Worm (Caenorhabditis elegans): ENCODE results near the gene daf-4.
A peak's percentile ranks its signal among the peaks of the same experiment; 100 is the strongest.

Gene daf-4

ce11 chrIII:5663521-5663920, 38.6 kb downstream of the daf-4 start:
- TF ChIP-seq ZK185.1 (tag; optimal IDR thresholded peaks at IDR 0.05; ENCODE audit: poor library complexity, severe bottlenecking), result no peak
- TF ChIP-seq nfyb-1 (GFP tag; IDR thresholded peaks at IDR 0.05), result no peak
- TF ChIP-seq madf-3 (GFP tag; IDR thresholded peaks at IDR 0.05), result peak; percentile 56; the same call in 1 of the 2 replicates
- TF ChIP-seq mel-28 (tag; optimal IDR thresholded peaks at IDR 0.05; ENCODE audit: borderline replicate concordance), result no peak
- no peak for TF ChIP-seq akir-1 (GFP tag; optimal IDR thresholded peaks at IDR 0.05)
- no peak for TF ChIP-seq aptf-3 (GFP tag; IDR thresholded peaks at IDR 0.05)
- no peak for TF ChIP-seq F10E7.11 (tag; optimal IDR thresholded peaks at IDR 0.05)
- no peak for TF ChIP-seq lin-26 (GFP tag; IDR thresholded peaks at IDR 0.05)
- TF ChIP-seq snpc-1.3 (tag; optimal IDR thresholded peaks at IDR 0.05; ENCODE audit: insufficient read depth), result peak; percentile 66
- no peak for TF ChIP-seq ets-4 (GFP tag; optimal IDR thresholded peaks at IDR 0.05)
- no peak for TF ChIP-seq nfya-1 (tag; optimal IDR thresholded peaks at IDR 0.05; ENCODE audit: borderline replicate concordance, insufficient read depth)
- TF ChIP-seq F57C9.4 (tag; optimal IDR thresholded peaks at IDR 0.05), result no peak
- TF ChIP-seq F55B11.4 (tag; optimal IDR thresholded peaks at IDR 0.05; ENCODE audit: borderline replicate concordance, insufficient read depth), result no peak
- no peak for TF ChIP-seq unc-62 (GFP tag; optimal IDR thresholded peaks at IDR 0.05)
- TF ChIP-seq pha-4 (tag; optimal IDR thresholded peaks at IDR 0.05), result no peak
- TF ChIP-seq tlf-1 (GFP tag; optimal IDR thresholded peaks at IDR 0.05), result peak; percentile 82
- no peak for TF ChIP-seq lsy-27 (tag; optimal IDR thresholded peaks at IDR 0.05; ENCODE audit: borderline replicate concordance, insufficient read depth)
- no peak for TF ChIP-seq let-607 (tag; optimal IDR thresholded peaks at IDR 0.05)
- TF ChIP-seq xnd-1 (tag; optimal IDR thresholded peaks at IDR 0.05), result peak; percentile 100
- peak; percentile 72 for TF ChIP-seq attf-6 (GFP tag; IDR thresholded peaks at IDR 0.05)
- TF ChIP-seq ztf-18 (tag; optimal IDR thresholded peaks at IDR 0.05), result peak; percentile 27
- TF ChIP-seq ceh-79 (tag; optimal IDR thresholded peaks at IDR 0.05), result no peak
- no peak for TF ChIP-seq rec-8 (tag; optimal IDR thresholded peaks at IDR 0.05)
- TF ChIP-seq T26A5.8 (tag; optimal IDR thresholded peaks at IDR 0.05), result no peak
- no peak for TF ChIP-seq let-526 (GFP tag; IDR thresholded peaks at IDR 0.05)
- no peak for TF ChIP-seq ztf-6 (GFP tag; IDR thresholded peaks at IDR 0.05)
- TF ChIP-seq ama-1 (optimal IDR thresholded peaks at IDR 0.05), result no peak
- no peak for TF ChIP-seq ama-1 (GFP tag; optimal IDR thresholded peaks at IDR 0.05)
- no peak for TF ChIP-seq ceh-58 (GFP tag; IDR thresholded peaks at IDR 0.05)
- no peak for TF ChIP-seq nhr-80 (tag; optimal IDR thresholded peaks at IDR 0.05)
- peak; percentile 84 for TF ChIP-seq hsf-1 (GFP tag; IDR thresholded peaks at IDR 0.05)
- TF ChIP-seq rpc-1 (optimal IDR thresholded peaks at IDR 0.05), result no peak
- TF ChIP-seq rpc-1 (tag; optimal IDR thresholded peaks at IDR 0.05), result no peak
- TF ChIP-seq tbp1 (GFP tag; optimal IDR thresholded peaks at IDR 0.05), result peak; percentile 64
- TF ChIP-seq ceh-91 (GFP tag; IDR thresholded peaks at IDR 0.05), result peak; percentile 97
- TF ChIP-seq egl-44 (GFP tag; IDR thresholded peaks at IDR 0.05), result no peak
- TF ChIP-seq sptf-2 (GFP tag; optimal IDR thresholded peaks at IDR 0.05), result no peak
- no peak for TF ChIP-seq attf-5 (GFP tag; optimal IDR thresholded peaks at IDR 0.05)
- TF ChIP-seq nhr-90 (tag; optimal IDR thresholded peaks at IDR 0.05), result no peak
- TF ChIP-seq fkh-3 (tag; optimal IDR thresholded peaks at IDR 0.05), result no peak
- TF ChIP-seq rcor-1 (GFP tag; IDR thresholded peaks at IDR 0.05), result peak; percentile 86
- TF ChIP-seq F52B5.7 (tag; optimal IDR thresholded peaks at IDR 0.05), result no peak
- TF ChIP-seq B0261.1 (tag; optimal IDR thresholded peaks at IDR 0.05), result no peak
- peak; percentile 71; the same call in 1 of the 2 replicates for TF ChIP-seq C17E4.6 (GFP tag; IDR thresholded peaks at IDR 0.05)
- TF ChIP-seq repo-1 (tag; optimal IDR thresholded peaks at IDR 0.05), result no peak
- TF ChIP-seq C06A6.2 (GFP tag; conservative IDR thresholded peaks at IDR 0.05), result no peak
- TF ChIP-seq efl-1 (GFP tag; optimal IDR thresholded peaks at IDR 0.05), result peak; percentile 100
- TF ChIP-seq B0035.1 (tag; optimal IDR thresholded peaks at IDR 0.05), result no peak
- no peak for TF ChIP-seq atf-7 (tag; optimal IDR thresholded peaks at IDR 0.05)

Data from whole organism, young adult.